Worm (Caenorhabditis elegans) whole organism, mixed stage, embryonic: ENCODE results near the gene sms-2.
A peak's percentile ranks its signal among the peaks of the same experiment; 100 is the strongest.

Experiments used
- M03D4.4 ChIP-seq: sonication (generic microtip); optimal IDR thresholded peaks from 2 replicates; lab custom pipeline; 2017; ENCODE audit warnings: mild to moderate bottlenecking, missing genetic modification characterization, missing compliant biosample characterization
- bed-3 ChIP-seq: fragments of 200-800 bp; sonication (Bioruptor generic); optimal IDR thresholded peaks from 3 replicates; lab custom pipeline; 2018; ENCODE audit warnings: mild to moderate bottlenecking, missing genetic modification characterization, moderate library complexity, missing compliant biosample characterization
- blmp-1 ChIP-seq: fragments of 150-350 bp; optimal IDR thresholded peaks from 2 replicates; lab custom pipeline; 2014; ENCODE audit warnings: missing biosample characterization, missing genetic modification characterization
- ceh-39 ChIP-seq: fragments of 150-350 bp; optimal IDR thresholded peaks from 2 replicates; lab custom pipeline; 2014; ENCODE audit warnings: missing biosample characterization, missing genetic modification characterization
- ceh-43 ChIP-seq: fragments of 200-800 bp; sonication (Bioruptor generic); optimal IDR thresholded peaks from 2 replicates; lab custom pipeline; 2018; ENCODE audit warnings: mild to moderate bottlenecking, missing genetic modification characterization, moderate library complexity, missing compliant biosample characterization
- ces-1 ChIP-seq: fragments of 150-350 bp; optimal IDR thresholded peaks from 2 replicates; lab custom pipeline; 2014; ENCODE audit warnings: missing biosample characterization, missing genetic modification reagents, missing genetic modification characterization
- cnd-1 ChIP-seq: fragments of 200-800 bp; sonication (Bioruptor generic); optimal IDR thresholded peaks from 2 replicates; lab custom pipeline; 2018; ENCODE audit warnings: mild to moderate bottlenecking, missing genetic modification characterization, missing compliant biosample characterization
- drap-1 ChIP-seq: fragments of 200-800 bp; sonication (Bioruptor generic); optimal IDR thresholded peaks from 3 replicates; lab custom pipeline; 2018; ENCODE audit warnings: mild to moderate bottlenecking, missing genetic modification characterization, missing compliant biosample characterization
- elt-1 ChIP-seq: sonication (generic microtip); optimal IDR thresholded peaks from 2 replicates; lab custom pipeline; 2017; ENCODE audit warnings: missing genetic modification characterization, mild to moderate bottlenecking, missing compliant biosample characterization, antibody characterized with exemption, moderate library complexity, borderline replicate concordance; ENCODE audit not compliant: insufficient read depth
- elt-3 ChIP-seq: fragments of 150-350 bp; optimal IDR thresholded peaks from 2 replicates; lab custom pipeline; 2014; ENCODE audit warnings: missing biosample characterization, missing genetic modification characterization
- ham-2 ChIP-seq: fragments of 200-800 bp; sonication (Bioruptor generic); optimal IDR thresholded peaks from 2 replicates; lab custom pipeline; 2018; ENCODE audit warnings: mild to moderate bottlenecking, missing genetic modification characterization, missing compliant biosample characterization
- lin-13 ChIP-seq: fragments of 150-350 bp; optimal IDR thresholded peaks from 2 replicates; lab custom pipeline; 2014; ENCODE audit warnings: missing biosample characterization, missing genetic modification characterization
- lin-32 ChIP-seq: fragments of 200-800 bp; sonication (Bioruptor generic); optimal IDR thresholded peaks from 2 replicates; lab custom pipeline; 2018; ENCODE audit warnings: mild to moderate bottlenecking, missing genetic modification characterization, missing compliant biosample characterization
- lsy-2 ChIP-seq: fragments of 150-350 bp; optimal IDR thresholded peaks from 2 replicates; lab custom pipeline; 2014; ENCODE audit warnings: missing biosample characterization, missing genetic modification characterization
- mab-5 ChIP-seq: fragments of 150-350 bp; optimal IDR thresholded peaks from 2 replicates; lab custom pipeline; 2014; ENCODE audit warnings: missing biosample characterization, missing genetic modification characterization
- mep-1 ChIP-seq: fragments of 150-350 bp; optimal IDR thresholded peaks from 2 replicates; lab custom pipeline; 2017; ENCODE audit warnings: missing biosample characterization, missing genetic modification reagents, missing genetic modification characterization, inconsistent platforms
- nhr-12 ChIP-seq: fragments of 150-350 bp; optimal IDR thresholded peaks from 2 replicates; lab custom pipeline; 2014; ENCODE audit warnings: missing biosample characterization, missing genetic modification characterization
- nhr-2 ChIP-seq: fragments of 150-350 bp; optimal IDR thresholded peaks from 2 replicates; lab custom pipeline; 2014; ENCODE audit warnings: missing biosample characterization, missing genetic modification characterization
- nhr-237 ChIP-seq: fragments of 150-350 bp; optimal IDR thresholded peaks from 2 replicates; lab custom pipeline; 2014; ENCODE audit warnings: missing biosample characterization, missing genetic modification characterization
- nhr-76 ChIP-seq: sonication (generic microtip); optimal IDR thresholded peaks from 2 replicates; lab custom pipeline; 2017; ENCODE audit warnings: missing biosample characterization, missing genetic modification characterization
- pha-4 ChIP-seq: fragments of 150-350 bp; optimal IDR thresholded peaks from 2 replicates; lab custom pipeline; 2018; ENCODE audit warnings: missing biosample characterization, missing genetic modification reagents, missing genetic modification characterization
- sem-2 ChIP-seq: fragments of 200-800 bp; sonication (Bioruptor generic); optimal IDR thresholded peaks from 2 replicates; lab custom pipeline; 2018; ENCODE audit warnings: mild to moderate bottlenecking, missing genetic modification characterization, missing compliant biosample characterization
- sptf-1 ChIP-seq: sonication (generic microtip); optimal IDR thresholded peaks from 2 replicates; lab custom pipeline; 2017; ENCODE audit warnings: mild to moderate bottlenecking, missing genetic modification characterization, moderate library complexity, missing compliant biosample characterization
- tbx-8 ChIP-seq: fragments of 200-800 bp; sonication (Bioruptor generic); optimal IDR thresholded peaks from 2 replicates; lab custom pipeline; 2018; ENCODE audit warnings: mild to moderate bottlenecking, missing genetic modification characterization, moderate library complexity, missing compliant biosample characterization
- unc-120 ChIP-seq: sonication (generic microtip); optimal IDR thresholded peaks from 2 replicates; lab custom pipeline; 2017; ENCODE audit warnings: missing genetic modification characterization, missing compliant biosample characterization; ENCODE audit not compliant: poor library complexity, severe bottlenecking
- unc-39 ChIP-seq: fragments of 150-350 bp; optimal IDR thresholded peaks from 2 replicates; lab custom pipeline; 2014; ENCODE audit warnings: missing biosample characterization, missing genetic modification characterization
- unc-62 ChIP-seq: fragments of 150-350 bp; optimal IDR thresholded peaks from 2 replicates; lab custom pipeline; 2014; ENCODE audit warnings: missing biosample characterization, missing genetic modification reagents, missing genetic modification characterization
- zip-8 ChIP-seq: fragments of 150-350 bp; optimal IDR thresholded peaks from 2 replicates; lab custom pipeline; 2014; ENCODE audit warnings: missing biosample characterization, missing genetic modification characterization
- ztf-11 ChIP-seq: fragments of 150-350 bp; optimal IDR thresholded peaks from 2 replicates; lab custom pipeline; 2014; ENCODE audit warnings: missing biosample characterization, missing genetic modification characterization

Gene sms-2

ce11 chrX:970072-970471 is 21.4 kb upstream of the sms-2 start, which contains the start of gene C44C1.6:
C44C1.6 (minus strand) TSS chrX:970270.
- TF ChIP-seq blmp-1 (no peak), nhr-237 (tag; lab: Kevin White, UChicago) (no peak), lsy-2 (tag; lab: Kevin White, UChicago) (no peak), mab-5 (tag; lab: Kevin White, UChicago) (no peak), bed-3 (no peak), M03D4.4 (tag; lab: Kevin White, UChicago) (no peak), sptf-1 (tag; lab: Kevin White, UChicago) (no peak), nhr-12 (tag; lab: Kevin White, UChicago) (no peak), unc-39 (tag; lab: Kevin White, UChicago) (no peak), pha-4 (tag; lab: Kevin White, UChicago) (no peak), cnd-1 (tag; lab: Kevin White, UChicago) (no peak)

- no peak for TF ChIP-seq ces-1 (GFP tag; lab: Kevin White, UChicago)
- no peak for TF ChIP-seq unc-120 (tag; lab: Kevin White, UChicago)
- no peak for TF ChIP-seq cnd-1 (tag; lab: Kevin White, UChicago)
- no peak for TF ChIP-seq unc-62
- TF ChIP-seq nhr-2: no peak
- TF ChIP-seq nhr-76 (tag; lab: Kevin White, UChicago): no peak
- TF ChIP-seq pha-4 (tag; lab: Kevin White, UChicago): no peak
- TF ChIP-seq nhr-237 (tag; lab: Kevin White, UChicago): no peak
These were observed 14.5 kb upstream of the sms-2 start, which contains the start of gene ncs-1 for ce11 chrX:963171-963570. ncs-1 (minus strand) TSS chrX:963271.

ce11 chrX:960139-960538 is 11.5 kb upstream of the sms-2 start:
- TF ChIP-seq M03D4.4 (tag; lab: Kevin White, UChicago) (no peak), unc-39 (tag; lab: Kevin White, UChicago) (no peak), cnd-1 (tag; lab: Kevin White, UChicago) (no peak), nhr-12 (tag; lab: Kevin White, UChicago) (no peak), sem-2 (GFP tag; lab: Kevin White, UChicago) (no peak), nhr-2 (no peak), unc-62 (no peak), sptf-1 (tag; lab: Kevin White, UChicago) (no peak), elt-1 (tag; lab: Kevin White, UChicago) (no peak), blmp-1 (no peak), lin-13 (tag; lab: Kevin White, UChicago) (no peak)

ce11 chrX:957581-957980 is 8.9 kb upstream of the sms-2 start, which contains the start of gene chil-10:
chil-10 (plus strand) TSS chrX:957881.
- TF ChIP-seq lsy-2 (tag; lab: Kevin White, UChicago): no peak
- TF ChIP-seq ceh-43 (GFP tag; lab: Kevin White, UChicago): no peak
- TF ChIP-seq pha-4 (tag; lab: Kevin White, UChicago): no peak
- no peak for TF ChIP-seq ces-1 (GFP tag; lab: Kevin White, UChicago)
- no peak for TF ChIP-seq ztf-11 (tag; lab: Kevin White, UChicago)
- no peak for TF ChIP-seq sem-2 (GFP tag; lab: Kevin White, UChicago)
- TF ChIP-seq nhr-2: no peak
- TF ChIP-seq unc-62: no peak
- no peak for TF ChIP-seq ceh-39 (tag; lab: Kevin White, UChicago)
- TF ChIP-seq lin-13 (tag; lab: Kevin White, UChicago): no peak
- TF ChIP-seq ham-2 (GFP tag; lab: Kevin White, UChicago): no peak
- TF ChIP-seq zip-8: no peak
- no peak for TF ChIP-seq drap-1 (GFP tag; lab: Kevin White, UChicago)
- TF ChIP-seq elt-3 (tag; lab: Kevin White, UChicago): no peak
- TF ChIP-seq sptf-1 (tag; lab: Kevin White, UChicago): no peak
- TF ChIP-seq lin-32 (GFP tag; lab: Kevin White, UChicago): no peak

DNA sequence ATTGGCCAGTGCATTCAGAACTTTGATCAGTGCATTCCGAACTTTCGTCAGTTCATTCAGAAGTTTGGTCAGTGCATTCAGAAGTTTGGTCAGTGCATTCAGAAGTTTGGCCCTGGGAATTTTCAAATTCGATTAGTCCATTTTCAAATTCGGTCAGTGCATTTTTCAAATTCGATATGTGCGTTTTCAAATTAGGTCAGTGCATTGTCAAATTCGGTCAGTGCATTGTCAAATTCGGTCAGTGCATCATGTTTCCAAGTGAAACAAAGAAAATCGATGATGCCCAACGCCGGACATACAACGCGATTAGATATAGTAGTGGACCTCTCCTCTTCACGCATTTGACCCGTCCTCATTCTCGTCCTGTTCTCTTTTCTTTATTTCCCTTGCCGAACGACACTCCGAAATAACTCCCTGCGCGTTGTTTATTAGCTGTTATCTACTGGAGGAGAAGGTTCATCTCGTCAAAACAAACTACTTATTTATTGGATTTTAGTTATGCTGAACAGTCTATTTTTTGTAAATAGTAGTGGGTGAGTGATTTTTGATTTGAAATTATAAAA is 5.9 kb upstream of the sms-2 start, which contains the start of gene apm-3:
TSS of gene apm-3 (plus strand) at position 477 of the 563 bp plus-strand sequence.
- peak; percentile 51 for TF ChIP-seq mep-1
- peak; percentile 12 for TF ChIP-seq lin-13 (tag; lab: Kevin White, UChicago)
- TF ChIP-seq tbx-8: no peak
- no peak for TF ChIP-seq ztf-11 (tag; lab: Kevin White, UChicago)
- TF ChIP-seq nhr-2: peak; percentile 5
- TF ChIP-seq cnd-1 (tag; lab: Kevin White, UChicago): no peak
- peak; percentile 3 for TF ChIP-seq unc-62
- peak; percentile 6 for TF ChIP-seq lsy-2 (tag; lab: Kevin White, UChicago)
- no peak for TF ChIP-seq zip-8
- no peak for TF ChIP-seq nhr-237 (tag; lab: Kevin White, UChicago)
- TF ChIP-seq ces-1 (GFP tag; lab: Kevin White, UChicago): peak; percentile 82
